Fruit fly (Drosophila melanogaster) whole organism, prepupa: ENCODE measurements around the gene Slob.

Experiments
- Smox ChIP-seq: fragments of 200-800 bp; sonication (Bioruptor generic); optimal IDR thresholded peaks from 3 replicates; lab custom pipeline; 2016; ENCODE audit warnings: missing biosample characterization, missing genetic modification characterization
- Sox102F ChIP-seq: fragments of 200-800 bp; sonication (Bioruptor generic); optimal IDR thresholded peaks from 2 replicates; lab custom pipeline; 2016; ENCODE audit warnings: missing biosample characterization, mild to moderate bottlenecking, missing genetic modification characterization
- fd59A ChIP-seq: fragments of 200-800 bp; sonication (Bioruptor generic); optimal IDR thresholded peaks from 2 replicates; lab custom pipeline; 2017; ENCODE audit warnings: missing biosample characterization, mild to moderate bottlenecking, missing genetic modification characterization, missing genetic modification reagents
- spab ChIP-seq: fragments of 200-800 bp; sonication (Bioruptor generic); optimal IDR thresholded peaks from 2 replicates; lab custom pipeline; 2017; ENCODE audit warnings: missing biosample characterization, mild to moderate bottlenecking, missing genetic modification characterization, missing genetic modification reagents

dm6 chr2L:7692583-7693080 is 17.8 kb upstream of the Slob start, which contains the start of the genes CG7025 and CG43235:
- TF ChIP-seq Sox102F (GFP tag; lab: Kevin White, UChicago) (no peak), spab (GFP tag; lab: Kevin White, UChicago) (no peak), Smox (no peak), fd59A (GFP tag; lab: Kevin White, UChicago) (no peak)
